Worm (Caenorhabditis elegans) whole organism, L2 larva: ENCODE results near the gene F40G9.19.

Source experiments
- ZK546.5 ChIP-seq: sonication (generic microtip); optimal IDR thresholded peaks from 2 replicates; lab custom pipeline; 2017; ENCODE audit warnings: missing biosample characterization, missing genetic modification characterization
- alr-1 ChIP-seq: fragments of 150-350 bp; optimal IDR thresholded peaks from 2 replicates; lab custom pipeline; 2014; ENCODE audit warnings: missing biosample characterization, missing genetic modification characterization
- fos-1 ChIP-seq: fragments of 150-350 bp; optimal IDR thresholded peaks from 2 replicates; lab custom pipeline; 2014; ENCODE audit warnings: missing biosample characterization, missing genetic modification characterization
- lin-11 ChIP-seq: fragments of 150-350 bp; sonication (generic microtip); optimal IDR thresholded peaks from 2 replicates; lab custom pipeline; 2014; ENCODE audit warnings: missing biosample characterization, missing genetic modification characterization, inconsistent platforms, mixed read lengths
- nhr-11 ChIP-seq: fragments of 150-350 bp; optimal IDR thresholded peaks from 2 replicates; lab custom pipeline; 2014; ENCODE audit warnings: missing biosample characterization, missing genetic modification characterization
- nhr-25 ChIP-seq: fragments of 150-350 bp; sonication (generic microtip); optimal IDR thresholded peaks from 3 replicates; lab custom pipeline; 2014; ENCODE audit warnings: missing biosample characterization, missing genetic modification characterization
- peb-1 ChIP-seq: fragments of 150-350 bp; optimal IDR thresholded peaks from 2 replicates; lab custom pipeline; 2014; ENCODE audit warnings: missing biosample characterization, missing genetic modification characterization

DNA sequence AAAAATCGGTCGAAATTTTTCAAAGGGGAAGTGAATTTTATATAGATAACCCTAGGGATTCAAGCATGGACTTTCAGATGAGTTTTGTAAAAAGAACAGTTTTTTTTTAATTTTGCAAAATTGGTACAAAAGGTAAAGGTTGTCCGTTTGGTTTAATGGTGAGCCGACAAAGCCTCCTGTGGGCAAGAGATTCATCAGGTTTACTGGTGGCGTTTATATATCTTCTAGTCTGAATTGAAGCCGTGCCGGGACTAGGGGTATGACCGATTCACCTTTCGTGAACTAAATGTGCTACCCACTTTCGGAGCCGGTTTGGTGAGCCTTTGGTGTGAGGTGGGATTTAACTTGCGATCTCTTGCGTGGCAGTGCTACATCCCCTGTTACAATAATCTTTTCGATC, 4.5 kb downstream of the F40G9.19 start:
- TF ChIP-seq alr-1 (tag; lab: Kevin White, UChicago) (no peak), fos-1 (tag; lab: Kevin White, UChicago) (no peak), lin-11 (tag; lab: Kevin White, UChicago) (no peak), ZK546.5 (tag; lab: Kevin White, UChicago) (no peak), nhr-11 (tag; lab: Kevin White, UChicago) (no peak), nhr-25 (no peak), peb-1 (no peak)
